Worm (Caenorhabditis elegans): ENCODE results near the gene ttr-16.

The ttr-16 gene

ce11 chrIV:11109771-11110170 lies 45.8 kb upstream of the ttr-16 start, which contains the start of gene pigk-1:
TSS of gene pigk-1 (minus strand) at chrIV:11110018.
- no peak for TF ChIP-seq nhr-28 (tag; optimal IDR thresholded peaks at IDR 0.05)
- TF ChIP-seq ces-1 (GFP tag; optimal IDR thresholded peaks at IDR 0.05), result no peak
- no peak for TF ChIP-seq lin-32 (GFP tag; optimal IDR thresholded peaks at IDR 0.05)
- no peak for TF ChIP-seq sptf-1 (tag; optimal IDR thresholded peaks at IDR 0.05)
- TF ChIP-seq mls-2 (tag; optimal IDR thresholded peaks at IDR 0.05), result no peak
- TF ChIP-seq flh-1 (GFP tag; optimal IDR thresholded peaks at IDR 0.05), result no peak
- TF ChIP-seq cnd-1 (tag; optimal IDR thresholded peaks at IDR 0.05), result no peak
- TF ChIP-seq unc-62 (GFP tag; optimal IDR thresholded peaks at IDR 0.05), result no peak
- no peak for TF ChIP-seq M03D4.4 (tag; optimal IDR thresholded peaks at IDR 0.05)
- no peak for TF ChIP-seq mab-5 (tag; optimal IDR thresholded peaks at IDR 0.05)
- TF ChIP-seq snpc-4 (tag; optimal IDR thresholded peaks at IDR 0.05), result no peak

ce11 chrIV:11105724-11106123 lies 41.8 kb upstream of the ttr-16 start, which contains the start of gene srlf-24:
TSS of gene srlf-24 (minus strand) at chrIV:11105824.
- TF ChIP-seq nhr-237 (tag; optimal IDR thresholded peaks at IDR 0.05) (no peak), ceh-39 (tag; optimal IDR thresholded peaks at IDR 0.05) (no peak), ceh-83 (GFP tag; optimal IDR thresholded peaks at IDR 0.05) (no peak), elt-3 (tag; optimal IDR thresholded peaks at IDR 0.05) (no peak), lsy-2 (tag; optimal IDR thresholded peaks at IDR 0.05) (no peak), cnd-1 (tag; optimal IDR thresholded peaks at IDR 0.05) (no peak), ceh-43 (GFP tag; optimal IDR thresholded peaks at IDR 0.05) (no peak), unc-39 (tag; optimal IDR thresholded peaks at IDR 0.05) (no peak), mab-5 (tag; optimal IDR thresholded peaks at IDR 0.05) (no peak), lin-13 (tag; optimal IDR thresholded peaks at IDR 0.05) (no peak), M03D4.4 (tag; optimal IDR thresholded peaks at IDR 0.05) (no peak), nhr-28 (tag; optimal IDR thresholded peaks at IDR 0.05) (no peak), ces-1 (GFP tag; optimal IDR thresholded peaks at IDR 0.05) (no peak), drap-1 (GFP tag; optimal IDR thresholded peaks at IDR 0.05) (no peak), mep-1 (tag; optimal IDR thresholded peaks at IDR 0.05) (no peak), lin-32 (GFP tag; optimal IDR thresholded peaks at IDR 0.05) (no peak)

ce11 chrIV:11103501-11103900 lies 39.6 kb upstream of the ttr-16 start:
- TF ChIP-seq mls-2 (tag; optimal IDR thresholded peaks at IDR 0.05) (no peak), lsy-2 (tag; optimal IDR thresholded peaks at IDR 0.05) (no peak), bed-3 (GFP tag; optimal IDR thresholded peaks at IDR 0.05) (no peak), elt-3 (tag; optimal IDR thresholded peaks at IDR 0.05) (no peak), nhr-12 (tag; optimal IDR thresholded peaks at IDR 0.05) (no peak), snpc-4 (tag; optimal IDR thresholded peaks at IDR 0.05) (no peak), ces-1 (GFP tag; optimal IDR thresholded peaks at IDR 0.05) (no peak), pha-4 (tag; optimal IDR thresholded peaks at IDR 0.05) (no peak), nhr-2 (tag; optimal IDR thresholded peaks at IDR 0.05) (no peak), nhr-237 (tag; optimal IDR thresholded peaks at IDR 0.05) (no peak), ceh-39 (tag; optimal IDR thresholded peaks at IDR 0.05) (no peak), ham-2 (GFP tag; optimal IDR thresholded peaks at IDR 0.05) (no peak), mep-1 (tag; optimal IDR thresholded peaks at IDR 0.05) (no peak), zip-8 (tag; optimal IDR thresholded peaks at IDR 0.05) (no peak), sem-2 (GFP tag; optimal IDR thresholded peaks at IDR 0.05) (no peak), unc-120 (tag; optimal IDR thresholded peaks at IDR 0.05; ENCODE audit: poor library complexity, severe bottlenecking) (no peak)

- TF ChIP-seq hlh-1 (tag; optimal IDR thresholded peaks at IDR 0.05) (no peak), drap-1 (GFP tag; optimal IDR thresholded peaks at IDR 0.05) (no peak), pha-4 (tag; optimal IDR thresholded peaks at IDR 0.05) (no peak)
These were observed 38.7 kb upstream of the ttr-16 start, which contains the start of gene srlf-17 for ce11 chrIV:11102608-11103007. TSS of gene srlf-17 (minus strand) at chrIV:11102708.

ce11 chrIV:11101383-11101782 lies 37.4 kb upstream of the ttr-16 start, which contains the start of gene srlf-18:
TSS of gene srlf-18 (minus strand) at chrIV:11101483.
- TF ChIP-seq elt-1 (tag; optimal IDR thresholded peaks at IDR 0.05; ENCODE audit: borderline replicate concordance, insufficient read depth) (no peak), unc-120 (tag; optimal IDR thresholded peaks at IDR 0.05; ENCODE audit: poor library complexity, severe bottlenecking) (no peak), mls-2 (tag; optimal IDR thresholded peaks at IDR 0.05) (no peak), lsy-2 (tag; optimal IDR thresholded peaks at IDR 0.05) (no peak), mab-5 (tag; optimal IDR thresholded peaks at IDR 0.05) (no peak), unc-39 (tag; optimal IDR thresholded peaks at IDR 0.05) (no peak), hlh-1 (tag; optimal IDR thresholded peaks at IDR 0.05) (no peak), flh-1 (GFP tag; optimal IDR thresholded peaks at IDR 0.05) (no peak), snpc-4 (tag; optimal IDR thresholded peaks at IDR 0.05) (no peak), drap-1 (GFP tag; optimal IDR thresholded peaks at IDR 0.05) (no peak), lin-13 (tag; optimal IDR thresholded peaks at IDR 0.05) (no peak), blmp-1 (tag; optimal IDR thresholded peaks at IDR 0.05) (no peak), ztf-11 (tag; optimal IDR thresholded peaks at IDR 0.05) (no peak), ham-2 (GFP tag; optimal IDR thresholded peaks at IDR 0.05) (no peak)

Measured in whole organism, mixed stage, embryonic.